Worm (Caenorhabditis elegans): ENCODE data around the gene odc-1.

DNA sequence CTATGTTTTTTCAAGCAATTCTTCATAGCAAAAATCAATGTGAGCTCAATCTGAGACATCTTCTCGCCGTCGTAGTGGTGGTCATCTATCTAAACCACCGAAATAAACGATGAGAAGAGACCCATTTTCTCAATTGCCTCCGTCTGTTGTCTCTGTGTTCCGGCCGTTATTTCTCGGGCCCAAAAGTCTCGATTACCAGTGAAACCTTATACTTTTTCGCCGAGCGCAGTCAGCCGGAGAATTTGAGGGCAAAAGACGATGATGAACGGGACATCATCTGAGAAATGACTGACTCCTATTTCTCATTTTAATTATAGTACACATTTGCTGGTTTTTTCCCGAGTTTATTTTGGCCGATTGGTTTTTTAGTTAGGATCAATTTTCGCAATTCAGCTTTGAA lies 24.2 kb downstream of the odc-1 start:
- no peak for TF ChIP-seq med-1 (GFP tag; optimal IDR thresholded peaks at IDR 0.05; ENCODE audit: insufficient read depth)
- TF ChIP-seq klf-2 (GFP tag; conservative IDR thresholded peaks at IDR 0.05) = no peak
- TF ChIP-seq ztf-29 (GFP tag; IDR thresholded peaks at IDR 0.05) = no peak
- no peak for TF ChIP-seq ztf-23 (GFP tag; IDR thresholded peaks at IDR 0.05)
- TF ChIP-seq flt-1 (GFP tag; IDR thresholded peaks at IDR 0.05) = no peak
- TF ChIP-seq cog-1 (tag; optimal IDR thresholded peaks at IDR 0.05) = no peak
- no peak for TF ChIP-seq tab-1 (GFP tag; IDR thresholded peaks at IDR 0.05)
- TF ChIP-seq ref-1 (GFP tag; conservative IDR thresholded peaks at IDR 0.05) = no peak
- TF ChIP-seq T22C8.4 (GFP tag; IDR thresholded peaks at IDR 0.05) = no peak
